Fruit fly (Drosophila melanogaster) whole organism, embryonic: ENCODE results near the gene Vps26.

ENCODE experiments used
- Ets97D ChIP-seq: fragments of 200-800 bp; sonication (Bioruptor generic); optimal IDR thresholded peaks from 3 replicates; lab custom pipeline; 2016; ENCODE audit warnings: missing biosample characterization, missing genetic modification characterization
- al ChIP-seq: fragments of 200-800 bp; sonication (Bioruptor generic); IDR thresholded peaks from 2 replicates; pipeline ENCODE4 v1.3.6; 2022; ENCODE audit warnings: missing biosample characterization, missing genetic modification characterization
- vfl ChIP-seq: fragments of 200-800 bp; sonication (Bioruptor generic); optimal IDR thresholded peaks from 2 replicates; lab custom pipeline; 2016; ENCODE audit warnings: missing biosample characterization, missing genetic modification characterization

dm6 chrX:1823883-1824609 lies 49.6 kb upstream of the Vps26 start:
- no peak for TF ChIP-seq al
- no peak for TF ChIP-seq Ets97D (GFP tag; lab: Kevin White, UChicago)
- TF ChIP-seq vfl (GFP tag; lab: Kevin White, UChicago) = no peak
